Fruit fly (Drosophila melanogaster): ENCODE results near the gene CG6276.

The CG6276 gene

dm6 chr3R:15280619-15281334 is 39.1 kb downstream of the CG6276 start (continued):
- peak; percentile 46; the same call in 2 of the 3 replicates for TF ChIP-seq croc (GFP tag; conservative IDR thresholded peaks at IDR 0.05)
- TF ChIP-seq CG12391 (tag; optimal IDR thresholded peaks at IDR 0.05), result peak; percentile 80
- no peak for TF ChIP-seq CG11085 (GFP tag; IDR thresholded peaks at IDR 0.05)
- TF ChIP-seq pros (GFP tag; optimal IDR thresholded peaks at IDR 0.05), result no peak
- peak; percentile 83 for TF ChIP-seq Ssrp (tag; optimal IDR thresholded peaks at IDR 0.05)
- TF ChIP-seq CG6654 (GFP tag; optimal IDR thresholded peaks at IDR 0.05), result peak; percentile 54
- TF ChIP-seq danr (GFP tag; IDR thresholded peaks at IDR 0.05), result no peak
- TF ChIP-seq CG10431 (GFP tag; optimal IDR thresholded peaks at IDR 0.05), result peak; percentile 60
- peak; percentile 78 for TF ChIP-seq fd96Cb (tag; optimal IDR thresholded peaks at IDR 0.05)
- TF ChIP-seq Mrtf (GFP tag; IDR thresholded peaks at IDR 0.05), result no peak
- TF ChIP-seq ci (GFP tag; IDR thresholded peaks at IDR 0.05), result 0 out of 3 replicates have a peak, but pooled peaks have one; percentile 33
- TF ChIP-seq CG6813 (GFP tag; optimal IDR thresholded peaks at IDR 0.05), result peak; percentile 33
- no peak for TF ChIP-seq Poxn (GFP tag; IDR thresholded peaks at IDR 0.05)
- no peak for TF ChIP-seq Sry-δ (GFP tag; optimal IDR thresholded peaks at IDR 0.05)
- TF ChIP-seq Antp (GFP tag; optimal IDR thresholded peaks at IDR 0.05), result no peak
- TF ChIP-seq so (GFP tag; IDR thresholded peaks at IDR 0.05), result no peak; the same call in 2 of the 3 replicates
- TF ChIP-seq Abd-B (GFP tag; optimal IDR thresholded peaks at IDR 0.05), result peak; percentile 65
- TF ChIP-seq Hand (GFP tag; optimal IDR thresholded peaks at IDR 0.05), result no peak
- TF ChIP-seq Jarid2 (GFP tag; optimal IDR thresholded peaks at IDR 0.05), result no peak
- TF ChIP-seq seq (GFP tag; IDR thresholded peaks at IDR 0.05), result no peak
- TF ChIP-seq H2.0 (GFP tag; IDR thresholded peaks at IDR 0.05), result 0 out of 2 replicates have a peak, but pooled peaks have one; percentile 29
- TF ChIP-seq kah (GFP tag; optimal IDR thresholded peaks at IDR 0.05), result no peak
- peak; percentile 61 for TF ChIP-seq sqz (GFP tag; optimal IDR thresholded peaks at IDR 0.05)
- peak; percentile 33; the same call in 1 of the 3 replicates for TF ChIP-seq tgo (GFP tag; IDR thresholded peaks at IDR 0.05)
- peak; percentile 62 for TF ChIP-seq CG12104 (GFP tag; optimal IDR thresholded peaks at IDR 0.05)
- TF ChIP-seq run (tag; optimal IDR thresholded peaks at IDR 0.05), result peak; percentile 34
- TF ChIP-seq ssp (GFP tag; IDR thresholded peaks at IDR 0.05), result peak; percentile 39; the same call in 1 of the 2 replicates
- TF ChIP-seq CG11398 (GFP tag; optimal IDR thresholded peaks at IDR 0.05), result no peak
- TF ChIP-seq pzg (GFP tag; optimal IDR thresholded peaks at IDR 0.05), result no peak
- TF ChIP-seq CG10565 (GFP tag; optimal IDR thresholded peaks at IDR 0.05), result no peak
- peak; percentile 61 for TF ChIP-seq org-1 (GFP tag; optimal IDR thresholded peaks at IDR 0.05)
- peak; percentile 62 for TF ChIP-seq sug (tag; optimal IDR thresholded peaks at IDR 0.05)
- peak; percentile 2 for TF ChIP-seq mam (GFP tag; optimal IDR thresholded peaks at IDR 0.05)
- no peak for TF ChIP-seq CG11696 (GFP tag; IDR thresholded peaks at IDR 0.05)
- TF ChIP-seq az2 (GFP tag; optimal IDR thresholded peaks at IDR 0.05), result peak; percentile 79
- peak; percentile 84 for TF ChIP-seq CG13424 (tag; optimal IDR thresholded peaks at IDR 0.05)
- no peak for TF ChIP-seq Oaz (GFP tag; IDR thresholded peaks at IDR 0.05)
- no peak for TF ChIP-seq HLH4C (GFP tag; IDR thresholded peaks at IDR 0.05; ENCODE audit: partially characterized antibody)
- TF ChIP-seq lmd (GFP tag; IDR thresholded peaks at IDR 0.05), result peak; percentile 60
- peak; percentile 79 for TF ChIP-seq CG4424 (GFP tag; optimal IDR thresholded peaks at IDR 0.05)
- TF ChIP-seq tna (GFP tag; IDR thresholded peaks at IDR 0.05; ENCODE audit: partially characterized antibody), result no peak
- TF ChIP-seq lbe (GFP tag; optimal IDR thresholded peaks at IDR 0.05), result peak; percentile 42
- peak; percentile 63 for TF ChIP-seq ind (GFP tag; optimal IDR thresholded peaks at IDR 0.05)
- TF ChIP-seq Rx (GFP tag; IDR thresholded peaks at IDR 0.05), result no peak
- TF ChIP-seq exex (tag; optimal IDR thresholded peaks at IDR 0.05), result peak; percentile 12
- TF ChIP-seq CG2875 (GFP tag; optimal IDR thresholded peaks at IDR 0.05), result peak; percentile 75
- no peak for TF ChIP-seq CG17912 (GFP tag; optimal IDR thresholded peaks at IDR 0.05)
- peak; percentile 12 for TF ChIP-seq CG15011 (GFP tag; optimal IDR thresholded peaks at IDR 0.05)
- no peak for TF ChIP-seq CG14441 (GFP tag; IDR thresholded peaks at IDR 0.05)
- TF ChIP-seq PHDP (tag; optimal IDR thresholded peaks at IDR 0.05), result peak; percentile 56

Measured in whole organism, embryonic.